Fruit fly (Drosophila melanogaster) whole organism, pupa: ENCODE results near the gene CG42489.

Experiments
- CG13204 ChIP-seq: fragments of 200-800 bp; sonication (Bioruptor generic); optimal IDR thresholded peaks from 2 replicates; lab custom pipeline; 2018; ENCODE audit warnings: missing biosample characterization, mild to moderate bottlenecking, missing genetic modification characterization, moderate library complexity
- CG14655 ChIP-seq: fragments of 200-800 bp; sonication (Bioruptor generic); optimal IDR thresholded peaks from 3 replicates; lab custom pipeline; 2017; ENCODE audit warnings: mild to moderate bottlenecking, missing biosample characterization, missing genetic modification reagents, missing genetic modification characterization
- CG34367 ChIP-seq: fragments of 200-800 bp; sonication (Bioruptor generic); optimal IDR thresholded peaks from 2 replicates; lab custom pipeline; 2018; ENCODE audit warnings: missing biosample characterization, mild to moderate bottlenecking, missing genetic modification characterization
- CG4496 ChIP-seq: fragments of 200-800 bp; sonication (Bioruptor generic); IDR thresholded peaks from 3 replicates; pipeline ENCODE4 v1.3.6; 2022; ENCODE audit warnings: missing biosample characterization, missing genetic modification characterization
- Ets98B ChIP-seq: fragments of 200-800 bp; sonication (Bioruptor generic); IDR thresholded peaks from 2 replicates; pipeline ENCODE4 v1.3.6; 2022; ENCODE audit warnings: missing biosample characterization, missing genetic modification characterization
- Pif1B ChIP-seq: fragments of 200-800 bp; sonication (Bioruptor generic); optimal IDR thresholded peaks from 3 replicates; lab custom pipeline; 2016; ENCODE audit warnings: missing biosample characterization, missing genetic modification characterization

- TF ChIP-seq CG4496 (GFP tag; lab: Robert Waterston, UW) (no peak), CG34367 (no peak), Ets98B (GFP tag; lab: Robert Waterston, UW) (no peak), CG13204 (GFP tag; lab: Kevin White, UChicago) (no peak), Pif1B (no peak), CG14655 (GFP tag; lab: Kevin White, UChicago) (no peak)
Observed at dm6 chr3R:8701197-8701596, 46.6 kb upstream of the CG42489 start.
